Worm (Caenorhabditis elegans) whole organism, L2 larva: Measurements from ENCODE around the gene arrd-1.

Experiments
- C34F6.9 ChIP-seq: fragments of 150-350 bp; optimal IDR thresholded peaks from 2 replicates; lab custom pipeline; 2014; ENCODE audit warnings: missing biosample characterization, missing genetic modification characterization
- R02D3.7 ChIP-seq: fragments of 150-350 bp; optimal IDR thresholded peaks from 2 replicates; lab custom pipeline; 2014; ENCODE audit warnings: missing biosample characterization, missing genetic modification characterization
- ama-1 ChIP-seq: fragments of 150-350 bp; optimal IDR thresholded peaks from 2 replicates; lab custom pipeline; 2018; ENCODE audit warnings: inconsistent platforms
- blmp-1 ChIP-seq: sonication (generic microtip); optimal IDR thresholded peaks from 2 replicates; lab custom pipeline; 2017; ENCODE audit warnings: missing genetic modification characterization, mild to moderate bottlenecking, missing compliant biosample characterization, antibody characterized with exemption, moderate library complexity; ENCODE audit not compliant: insufficient read depth
- ceh-82 ChIP-seq: fragments of 150-350 bp; optimal IDR thresholded peaks from 2 replicates; lab custom pipeline; 2014; ENCODE audit warnings: missing biosample characterization, missing genetic modification characterization
- crh-2 ChIP-seq: sonication (generic microtip); optimal IDR thresholded peaks from 2 replicates; lab custom pipeline; 2017; ENCODE audit warnings: missing biosample characterization, missing genetic modification characterization
- dmd-4 ChIP-seq: sonication (generic microtip); optimal IDR thresholded peaks from 2 replicates; lab custom pipeline; 2017; ENCODE audit warnings: missing biosample characterization, missing genetic modification characterization
- egl-27 ChIP-seq: sonication (generic microtip); optimal IDR thresholded peaks from 3 replicates; lab custom pipeline; 2017; ENCODE audit warnings: missing biosample characterization, missing genetic modification reagents, missing genetic modification characterization
- fos-1 ChIP-seq: fragments of 150-350 bp; optimal IDR thresholded peaks from 2 replicates; lab custom pipeline; 2014; ENCODE audit warnings: missing biosample characterization, missing genetic modification characterization
- mbf-1 ChIP-seq: sonication (generic microtip); optimal IDR thresholded peaks from 2 replicates; lab custom pipeline; 2017; ENCODE audit warnings: missing biosample characterization, missing genetic modification characterization
- mdl-1 ChIP-seq, 2 experiments: fragments of 150-350 bp in 1 of 2; sonication (generic microtip) in 1 of 2; optimal IDR thresholded peaks; 2 replicates each; lab custom pipeline; 2017; ENCODE audit warnings: missing biosample characterization in 2 of 2, missing genetic modification characterization in 2 of 2
- nhr-10 ChIP-seq: sonication (generic microtip); optimal IDR thresholded peaks from 2 replicates; lab custom pipeline; 2017; ENCODE audit warnings: missing biosample characterization, missing genetic modification characterization
- nhr-12 ChIP-seq: fragments of 150-350 bp; optimal IDR thresholded peaks from 2 replicates; lab custom pipeline; 2014; ENCODE audit warnings: missing biosample characterization, missing genetic modification characterization
- nhr-129 ChIP-seq: fragments of 150-350 bp; optimal IDR thresholded peaks from 2 replicates; lab custom pipeline; 2014; ENCODE audit warnings: missing biosample characterization, missing genetic modification characterization
- nhr-23 ChIP-seq: fragments of 150-350 bp; optimal IDR thresholded peaks from 2 replicates; lab custom pipeline; 2014; ENCODE audit warnings: missing biosample characterization, missing genetic modification reagents, missing genetic modification characterization
- nhr-25 ChIP-seq: fragments of 150-350 bp; sonication (generic microtip); optimal IDR thresholded peaks from 3 replicates; lab custom pipeline; 2014; ENCODE audit warnings: missing biosample characterization, missing genetic modification characterization
- nhr-77 ChIP-seq: fragments of 150-350 bp; optimal IDR thresholded peaks from 2 replicates; lab custom pipeline; 2014; ENCODE audit warnings: missing biosample characterization, missing genetic modification characterization
- sem-4 ChIP-seq: fragments of 150-350 bp; optimal IDR thresholded peaks from 2 replicates; lab custom pipeline; 2014; ENCODE audit warnings: missing biosample characterization, missing genetic modification reagents, missing genetic modification characterization
- sma-3 ChIP-seq: sonication (generic microtip); optimal IDR thresholded peaks from 2 replicates; lab custom pipeline; 2016; ENCODE audit warnings: missing genetic modification reagents, missing genetic modification characterization, missing compliant biosample characterization
- snpc-4 ChIP-seq: fragments of 150-350 bp; optimal IDR thresholded peaks from 2 replicates; lab custom pipeline; 2014; ENCODE audit warnings: missing biosample characterization, missing genetic modification characterization
- unc-55 ChIP-seq: fragments of 150-350 bp; sonication (generic microtip); optimal IDR thresholded peaks from 3 replicates; lab custom pipeline; 2014; ENCODE audit warnings: missing biosample characterization, missing genetic modification reagents, missing genetic modification characterization
- zag-1 ChIP-seq: fragments of 150-350 bp; optimal IDR thresholded peaks from 2 replicates; lab custom pipeline; 2014; ENCODE audit warnings: missing biosample characterization, missing genetic modification characterization
- ztf-11 ChIP-seq: sonication (generic microtip); optimal IDR thresholded peaks from 2 replicates; lab custom pipeline; 2017; ENCODE audit warnings: missing biosample characterization, missing genetic modification characterization

arrd-1 gene

DNA sequence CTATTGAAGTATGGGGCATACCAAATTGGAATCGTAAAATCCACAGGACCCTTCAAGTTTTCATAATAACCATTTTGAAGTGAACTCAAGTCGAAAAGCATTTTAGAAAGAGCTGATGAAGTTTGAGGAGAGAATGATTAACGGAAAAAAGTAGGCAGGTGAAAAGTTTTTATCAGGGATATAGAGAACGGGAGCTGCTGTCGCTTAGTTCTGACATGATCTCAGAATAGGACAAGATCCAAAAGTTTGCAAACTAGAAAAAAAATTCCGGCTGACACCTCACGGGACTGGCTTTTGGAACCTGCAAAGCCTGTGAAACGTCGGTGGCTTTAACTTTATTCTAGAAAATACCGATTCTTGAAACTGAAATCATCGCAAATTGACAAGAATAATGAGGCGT is 43.7 kb downstream of the arrd-1 start, which contains the start of gene sri-46:
Gene sri-46 (minus strand): TSS at position 101 of the 400 bp plus-strand sequence.
- TF ChIP-seq nhr-10 (tag; lab: Kevin White, UChicago) = no peak
- no peak for TF ChIP-seq ceh-82
- TF ChIP-seq unc-55 (GFP tag; lab: Kevin White, UChicago) = no peak
- no peak for TF ChIP-seq crh-2 (tag; lab: Kevin White, UChicago)
- TF ChIP-seq C34F6.9 (tag; lab: Kevin White, UChicago) = no peak
- no peak for TF ChIP-seq nhr-25 (tag; lab: Kevin White, UChicago)
- no peak for TF ChIP-seq nhr-129 (tag; lab: Kevin White, UChicago)
- no peak for TF ChIP-seq mdl-1 (tag; optimal IDR thresholded peaks at IDR 0.05; lab: Kevin White, UChicago)
- no peak for TF ChIP-seq fos-1 (tag; lab: Kevin White, UChicago)
- TF ChIP-seq sma-3 (GFP tag; lab: Kevin White, UChicago) = no peak
- TF ChIP-seq mbf-1 (tag; lab: Kevin White, UChicago) = no peak

DNA sequence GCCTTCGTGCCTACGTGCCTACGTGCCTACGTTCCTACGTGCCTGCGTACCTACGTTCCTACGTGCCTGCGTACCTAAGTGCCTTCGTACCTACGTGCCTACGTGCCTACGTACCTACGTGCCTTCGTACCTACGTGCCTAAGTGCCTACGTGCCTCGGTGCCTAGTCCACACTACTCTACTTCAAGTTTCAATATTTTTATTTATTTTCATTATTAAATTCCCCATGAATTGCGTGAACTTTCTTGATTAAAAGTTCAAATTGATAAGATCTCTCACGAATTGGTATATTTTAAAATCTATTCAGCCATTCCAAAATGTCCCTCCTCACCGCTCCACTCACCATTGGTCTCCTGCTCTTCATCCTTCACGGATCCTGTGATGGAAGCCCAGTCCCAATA is 46.8 kb downstream of the arrd-1 start, which contains the start of gene Y39F10C.3:
Gene Y39F10C.3 (plus strand): TSS at position 301 of the 400 bp plus-strand sequence.
- no peak for TF ChIP-seq egl-27
- no peak for TF ChIP-seq nhr-25 (tag; lab: Kevin White, UChicago)
- TF ChIP-seq C34F6.9 (tag; lab: Kevin White, UChicago) = no peak
- no peak for TF ChIP-seq sma-3 (GFP tag; lab: Kevin White, UChicago)

DNA sequence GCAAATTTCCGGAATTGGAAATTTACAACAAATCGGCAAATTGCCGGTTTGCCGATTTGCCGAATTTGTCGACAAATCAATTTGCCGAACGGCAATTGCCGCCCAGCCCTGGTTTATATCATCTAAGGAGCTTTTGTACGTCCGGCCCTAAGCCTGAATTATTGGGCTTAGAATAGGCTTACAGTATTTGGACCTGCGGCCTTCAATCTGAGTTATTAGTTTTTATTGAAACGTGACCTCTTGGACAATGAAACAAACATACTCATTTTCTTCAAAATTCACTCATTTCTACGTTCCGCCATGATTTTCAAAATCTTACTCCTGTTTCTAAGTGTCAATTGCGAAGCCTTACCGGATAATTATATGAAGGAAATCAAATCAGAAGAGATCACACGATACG is 48.0 kb downstream of the arrd-1 start, which contains the start of gene Y39F10C.1:
Gene Y39F10C.1 (plus strand): TSS at position 301 of the 400 bp plus-strand sequence.
- TF ChIP-seq unc-55 (GFP tag; lab: Kevin White, UChicago) (no peak), snpc-4 (tag; lab: Kevin White, UChicago) (no peak), nhr-77 (tag; lab: Kevin White, UChicago) (no peak), nhr-129 (tag; lab: Kevin White, UChicago) (no peak), ztf-11 (no peak), dmd-4 (tag; lab: Kevin White, UChicago) (no peak), zag-1 (tag; lab: Kevin White, UChicago) (no peak), R02D3.7 (tag; lab: Kevin White, UChicago) (no peak)

DNA sequence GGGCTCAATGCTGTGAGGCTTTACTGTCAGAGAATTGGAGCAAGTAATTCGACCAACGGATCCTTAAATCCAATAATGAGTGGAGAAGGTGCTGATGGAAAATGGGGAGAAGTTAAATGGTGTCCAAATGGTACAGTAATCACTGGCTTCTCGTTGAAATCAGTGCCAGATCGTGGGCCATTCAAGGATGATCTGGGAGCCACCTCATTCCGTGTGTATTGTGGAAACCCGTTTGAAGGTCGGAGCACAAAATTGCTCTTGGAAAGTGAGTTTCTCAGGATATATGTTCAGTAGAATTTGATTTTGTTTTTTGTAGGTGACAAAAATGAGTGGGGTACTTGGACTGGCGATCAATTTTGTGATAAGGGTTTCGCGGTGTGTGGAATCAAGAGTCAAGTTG is 48.5 kb downstream of the arrd-1 start:
- TF ChIP-seq nhr-23 (tag; lab: Kevin White, UChicago) (no peak), sem-4 (tag; lab: Kevin White, UChicago) (no peak), nhr-12 (tag; lab: Kevin White, UChicago) (no peak), blmp-1 (tag; lab: Kevin White, UChicago) (no peak), ama-1 (lab: Kevin White, UChicago) (no peak), nhr-25 (tag; lab: Kevin White, UChicago) (no peak)
- TF ChIP-seq, all 48 proteins: peak for 0
